Fruit fly (Drosophila melanogaster) whole organism, embryonic: Measurements from ENCODE around the gene CG10165.

Source experiments
- Awh ChIP-seq: fragments of 200-800 bp; sonication (Bioruptor generic); IDR thresholded peaks from 2 replicates; pipeline ENCODE4, ENCODE4 v1.3.6; 2022; ENCODE audit warnings: missing biosample characterization, missing genetic modification characterization
- BtbVII ChIP-seq: fragments of 200-800 bp; sonication (Bioruptor generic); optimal IDR thresholded peaks from 3 replicates; lab custom pipeline; 2017; ENCODE audit warnings: missing biosample characterization, mild to moderate bottlenecking, missing genetic modification characterization
- CG14860 ChIP-seq: fragments of 200-800 bp; sonication (Bioruptor generic); IDR thresholded peaks from 3 replicates; pipeline ENCODE4 v1.3.6; 2022; ENCODE audit warnings: missing biosample characterization, missing genetic modification characterization; ENCODE audit not compliant: partially characterized antibody
- CG32772 ChIP-seq: fragments of 200-800 bp; sonication (Bioruptor generic); IDR thresholded peaks from 2 replicates; pipeline ENCODE4 v1.3.6; 2022; ENCODE audit warnings: missing biosample characterization, missing genetic modification characterization
- CG4360 ChIP-seq: fragments of 200-800 bp; sonication (Bioruptor generic); IDR thresholded peaks from 2 replicates; pipeline ENCODE4 v1.3.6; 2022; ENCODE audit warnings: missing biosample characterization, missing genetic modification characterization
- CG6254 ChIP-seq: fragments of 200-800 bp; sonication (Bioruptor generic); optimal IDR thresholded peaks from 3 replicates; lab custom pipeline; 2017; ENCODE audit warnings: mild to moderate bottlenecking, missing biosample characterization, missing genetic modification reagents, missing genetic modification characterization
- CG7556 ChIP-seq: fragments of 200-800 bp; sonication (Bioruptor generic); optimal IDR thresholded peaks from 2 replicates; lab custom pipeline; 2017; ENCODE audit warnings: missing biosample characterization, mild to moderate bottlenecking, missing genetic modification characterization
- CG8388 ChIP-seq: fragments of 200-800 bp; sonication (Bioruptor generic); optimal IDR thresholded peaks from 2 replicates; lab custom pipeline; 2019; ENCODE audit warnings: missing biosample characterization, mild to moderate bottlenecking, missing genetic modification characterization, moderate library complexity
- CG9609 ChIP-seq: fragments of 200-800 bp; sonication (Bioruptor generic); optimal IDR thresholded peaks from 3 replicates; lab custom pipeline; 2016; ENCODE audit warnings: missing biosample characterization, missing genetic modification characterization
- CG9797 ChIP-seq: fragments of 200-800 bp; sonication (Bioruptor generic); optimal IDR thresholded peaks from 3 replicates; lab custom pipeline; 2018; ENCODE audit warnings: missing biosample characterization, mild to moderate bottlenecking, missing genetic modification characterization
- D ChIP-seq, 2 experiments: fragments of 200-800 bp in 1 of 2; fragments of >200 bp in 1 of 2; sonication (Bioruptor generic) in 1 of 2; optimal IDR thresholded peaks; 2 replicates in 1 of 2; 3 replicates in 1 of 2; lab custom pipeline; 2017; ENCODE audit warnings: mild to moderate bottlenecking in 1 of 2, missing biosample characterization in 1 of 2, missing genetic modification characterization in 1 of 2, missing genetic modification reagents in 1 of 2
- D19A ChIP-seq: fragments of 200-800 bp; optimal IDR thresholded peaks from 3 replicates; lab custom pipeline; 2019; ENCODE audit warnings: missing biosample characterization, mild to moderate bottlenecking, missing genetic modification characterization, moderate library complexity
- Deaf1 ChIP-seq: fragments of 200-800 bp; optimal IDR thresholded peaks from 3 replicates; lab custom pipeline; 2019; ENCODE audit warnings: missing biosample characterization, mild to moderate bottlenecking, missing genetic modification characterization, moderate library complexity
- Dek ChIP-seq: fragments of 200-800 bp; sonication (Bioruptor generic); optimal IDR thresholded peaks from 3 replicates; lab custom pipeline; 2019; ENCODE audit warnings: missing biosample characterization, mild to moderate bottlenecking, missing genetic modification characterization, moderate library complexity
- Dll ChIP-seq: fragments of 200-800 bp; sonication (Bioruptor generic); IDR thresholded peaks from 4 replicates; pipeline ENCODE4 v1.3.6; 2022; ENCODE audit warnings: missing biosample characterization, missing genetic modification characterization; ENCODE audit not compliant: partially characterized antibody
- Fer1 ChIP-seq: fragments of 200-800 bp; sonication (Bioruptor generic); optimal IDR thresholded peaks from 2 replicates; lab custom pipeline; 2017; ENCODE audit warnings: missing biosample characterization, mild to moderate bottlenecking, missing genetic modification characterization
- HLH4C ChIP-seq: fragments of 200-800 bp; sonication (Bioruptor generic); IDR thresholded peaks from 3 replicates; pipeline ENCODE4 v1.3.6; 2022; ENCODE audit warnings: missing biosample characterization, missing genetic modification characterization; ENCODE audit not compliant: partially characterized antibody
- HLHmδ ChIP-seq: fragments of 200-800 bp; sonication (Bioruptor generic); optimal IDR thresholded peaks from 2 replicates; lab custom pipeline; 2018; ENCODE audit warnings: missing biosample characterization, mild to moderate bottlenecking, missing genetic modification characterization, moderate library complexity
- Hr51 ChIP-seq, 2 experiments: fragments of 200-800 bp; sonication (Bioruptor generic); optimal IDR thresholded peaks; 2 replicates in 1 of 2; 3 replicates in 1 of 2; lab custom pipeline; 2016 to 2018; ENCODE audit warnings: missing biosample characterization in 2 of 2, missing genetic modification characterization in 2 of 2, mild to moderate bottlenecking in 1 of 2, moderate library complexity in 1 of 2
- NK7.1 ChIP-seq: fragments of 200-800 bp; sonication (Bioruptor generic); optimal IDR thresholded peaks from 3 replicates; lab custom pipeline; 2016; ENCODE audit warnings: missing biosample characterization, missing genetic modification characterization
- Nf-YA ChIP-seq: fragments of 200-800 bp; sonication (Bioruptor generic); IDR thresholded peaks from 2 replicates; pipeline ENCODE4 v1.3.6; 2022; ENCODE audit warnings: missing biosample characterization, missing genetic modification characterization
- Nf-YB ChIP-seq: fragments of 200-800 bp; sonication (Bioruptor generic); optimal IDR thresholded peaks from 3 replicates; lab custom pipeline; 2019; ENCODE audit warnings: missing biosample characterization, mild to moderate bottlenecking, missing genetic modification characterization, moderate library complexity
- Nf-YC ChIP-seq: fragments of 200-800 bp; optimal IDR thresholded peaks from 3 replicates; lab custom pipeline; 2019; ENCODE audit warnings: missing biosample characterization, mild to moderate bottlenecking, missing genetic modification characterization, moderate library complexity
- Trl ChIP-seq, 3 experiments: fragments of >200 bp in 2 of 3; fragments of 200-800 bp in 1 of 3; sonication (Bioruptor generic) in 1 of 3; optimal IDR thresholded peaks; 2 replicates in 1 of 3; 3 replicates in 2 of 3; lab custom pipeline; 2016 to 2017; ENCODE audit warnings: missing biosample characterization in 1 of 3, missing genetic modification characterization in 1 of 3
- Vsx1 ChIP-seq: fragments of 200-800 bp; sonication (Bioruptor generic); optimal IDR thresholded peaks from 2 replicates; lab custom pipeline; 2017; ENCODE audit warnings: missing biosample characterization, mild to moderate bottlenecking, missing genetic modification characterization, missing genetic modification reagents
- abd-A ChIP-seq: fragments of 200-800 bp; sonication (Bioruptor generic); optimal IDR thresholded peaks from 3 replicates; lab custom pipeline; 2019; ENCODE audit warnings: missing biosample characterization, mild to moderate bottlenecking, missing genetic modification characterization, moderate library complexity
- al ChIP-seq: fragments of 200-800 bp; sonication (Bioruptor generic); IDR thresholded peaks from 2 replicates; pipeline ENCODE4 v1.3.6; 2022; ENCODE audit warnings: missing biosample characterization, missing genetic modification characterization
- br ChIP-seq: fragments of >200 bp; optimal IDR thresholded peaks from 2 replicates; lab custom pipeline; 2017
- bsh ChIP-seq, 2 experiments: fragments of 200-800 bp; sonication (Bioruptor generic); optimal IDR thresholded peaks; 2 replicates each; lab custom pipeline; 2017 to 2018; ENCODE audit warnings: mild to moderate bottlenecking in 2 of 2, missing biosample characterization in 2 of 2, missing genetic modification characterization in 2 of 2, moderate library complexity in 1 of 2
- cg ChIP-seq: fragments of 200-800 bp; sonication (Bioruptor generic); optimal IDR thresholded peaks from 3 replicates; lab custom pipeline; 2019; ENCODE audit warnings: missing biosample characterization, mild to moderate bottlenecking, missing genetic modification characterization, moderate library complexity
- chinmo ChIP-seq: fragments of 200-800 bp; sonication (Bioruptor generic); IDR thresholded peaks from 4 replicates; pipeline ENCODE4 v1.3.6; 2022; ENCODE audit warnings: missing biosample characterization, missing genetic modification characterization; ENCODE audit not compliant: partially characterized antibody
- ewg ChIP-seq: fragments of 200-800 bp; sonication (Bioruptor generic); optimal IDR thresholded peaks from 3 replicates; lab custom pipeline; 2017; ENCODE audit warnings: mild to moderate bottlenecking, missing biosample characterization, missing genetic modification reagents, missing genetic modification characterization
- lilli ChIP-seq: fragments of 200-800 bp; sonication (Bioruptor generic); optimal IDR thresholded peaks from 3 replicates; lab custom pipeline; 2016; ENCODE audit warnings: missing biosample characterization, missing genetic modification characterization
- lmd ChIP-seq: fragments of 200-800 bp; sonication (Bioruptor generic); IDR thresholded peaks from 2 replicates; pipeline ENCODE4 v1.3.6; 2022; ENCODE audit warnings: missing biosample characterization, missing genetic modification characterization
- nerfin-1 ChIP-seq: fragments of 200-800 bp; sonication (Bioruptor generic); optimal IDR thresholded peaks from 3 replicates; lab custom pipeline; 2019; ENCODE audit warnings: missing biosample characterization, mild to moderate bottlenecking, missing genetic modification characterization, moderate library complexity
- nerfin-2 ChIP-seq: fragments of 200-800 bp; sonication (Bioruptor generic); IDR thresholded peaks from 2 replicates; pipeline ENCODE4 v1.3.6; 2022; ENCODE audit warnings: missing biosample characterization, missing genetic modification characterization; ENCODE audit not compliant: partially characterized antibody
- nom ChIP-seq: fragments of 200-800 bp; sonication (Bioruptor generic); optimal IDR thresholded peaks from 2 replicates; lab custom pipeline; 2017; ENCODE audit warnings: missing biosample characterization, missing genetic modification characterization, mild to moderate bottlenecking, moderate library complexity, missing genetic modification reagents
- odd ChIP-seq: fragments of 200-800 bp; sonication (Bioruptor generic); optimal IDR thresholded peaks from 2 replicates; lab custom pipeline; 2017; ENCODE audit warnings: missing biosample characterization, mild to moderate bottlenecking, missing genetic modification characterization
- pros ChIP-seq: fragments of 200-800 bp; sonication (Bioruptor generic); optimal IDR thresholded peaks from 3 replicates; lab custom pipeline; 2019; ENCODE audit warnings: missing biosample characterization, mild to moderate bottlenecking, missing genetic modification characterization, moderate library complexity
- rib ChIP-seq: fragments of 200-800 bp; sonication (Bioruptor generic); IDR thresholded peaks from 2 replicates; pipeline ENCODE4 v1.3.6; 2022; ENCODE audit warnings: missing biosample characterization, missing genetic modification characterization
- scrt ChIP-seq: fragments of 200-800 bp; sonication (Bioruptor generic); optimal IDR thresholded peaks from 2 replicates; lab custom pipeline; 2018; ENCODE audit warnings: missing biosample characterization, mild to moderate bottlenecking, missing genetic modification characterization, moderate library complexity
- stwl ChIP-seq: fragments of 200-800 bp; sonication (Bioruptor generic); optimal IDR thresholded peaks from 3 replicates; lab custom pipeline; 2018; ENCODE audit warnings: missing biosample characterization, mild to moderate bottlenecking, missing genetic modification characterization, moderate library complexity
- tgo ChIP-seq: fragments of 200-800 bp; sonication (Bioruptor generic); IDR thresholded peaks from 3 replicates; pipeline ENCODE4 v1.3.6; 2022; ENCODE audit warnings: missing biosample characterization, missing genetic modification characterization
- tio ChIP-seq: fragments of 200-800 bp; sonication (Bioruptor generic); optimal IDR thresholded peaks from 2 replicates; lab custom pipeline; 2017; ENCODE audit warnings: missing biosample characterization, missing genetic modification characterization, inconsistent platforms

Gene CG10165

dm6 chr2L:19480406-19481334 lies 49.4 kb downstream of the CG10165 start (continued):
- no peak for TF ChIP-seq CG7556 (GFP tag; lab: Kevin White, UChicago)
- peak; percentile 43 for TF ChIP-seq abd-A (tag; lab: Kevin White, UChicago)
- no peak for TF ChIP-seq NK7.1 (GFP tag; lab: Kevin White, UChicago)
- no peak for TF ChIP-seq CG32772
- no peak for TF ChIP-seq CG8388 (GFP tag; lab: Kevin White, UChicago)
- 0 out of 3 replicates have a peak, but pooled peaks have one; percentile 32 for TF ChIP-seq CG14860 (GFP tag; lab: Robert Waterston, UW)
- TF ChIP-seq pros: peak; percentile 26
- TF ChIP-seq Dek (tag; lab: Kevin White, UChicago): no peak
- TF ChIP-seq Nf-YA (GFP tag; lab: Robert Waterston, UW): no peak
- TF ChIP-seq br (lab: Kevin White, UChicago): no peak
- no peak for TF ChIP-seq tgo (GFP tag; lab: Robert Waterston, UW)
- peak; percentile 93 for TF ChIP-seq nerfin-1 (tag; lab: Kevin White, UChicago)
- TF ChIP-seq al (GFP tag; lab: Robert Waterston, UW): no peak
- peak in 1 of 2 experiments; percentile 23 for TF ChIP-seq bsh (GFP tag; optimal IDR thresholded peaks at IDR 0.05; lab: Kevin White, UChicago)
- no peak for TF ChIP-seq BtbVII (GFP tag; lab: Kevin White, UChicago)
- TF ChIP-seq nerfin-2 (GFP tag; lab: Robert Waterston, UW): peak; percentile 43; the same call in 1 of the 2 replicates
- TF ChIP-seq Hr51 (GFP tag; optimal IDR thresholded peaks at IDR 0.05; lab: Kevin White, UChicago): no peak
- TF ChIP-seq lmd: no peak
- TF ChIP-seq D19A (tag; lab: Kevin White, UChicago): peak; percentile 4
- no peak for TF ChIP-seq stwl (tag; lab: Kevin White, UChicago)
- peak; percentile 38; the same call in 1 of the 3 replicates for TF ChIP-seq HLH4C (GFP tag; lab: Robert Waterston, UW)
- TF ChIP-seq Vsx1 (GFP tag; lab: Kevin White, UChicago): no peak
- TF ChIP-seq lilli (GFP tag; lab: Kevin White, UChicago): no peak
- no peak for TF ChIP-seq odd (GFP tag; lab: Kevin White, UChicago)
- 0 out of 4 replicates have a peak, but pooled peaks have one; percentile 15 for TF ChIP-seq Dll (GFP tag; lab: Robert Waterston, UW)
- TF ChIP-seq scrt: peak; percentile 28

dm6 chr2L:19479249-19479984 lies 50.7 kb downstream of the CG10165 start:
- TF ChIP-seq CG9609: no peak
- TF ChIP-seq rib: no peak
- TF ChIP-seq Fer1 (GFP tag; lab: Kevin White, UChicago): no peak
- TF ChIP-seq Nf-YB (GFP tag; lab: Kevin White, UChicago): peak; percentile 81
- peak; percentile 51 for TF ChIP-seq D (optimal IDR thresholded peaks at IDR 0.05; lab: Kevin White, UChicago)
- no peak for TF ChIP-seq D (GFP tag; optimal IDR thresholded peaks at IDR 0.05; lab: Kevin White, UChicago)
- no peak for TF ChIP-seq nom (GFP tag; lab: Kevin White, UChicago)
- 0 out of 4 replicates have a peak, but pooled peaks have one; percentile 23 for TF ChIP-seq chinmo (GFP tag; lab: Robert Waterston, UW)
- TF ChIP-seq cg (GFP tag; lab: Kevin White, UChicago): peak; percentile 66
- TF ChIP-seq Awh (GFP tag; lab: Robert Waterston, UW): no peak
- TF ChIP-seq CG9797: no peak
- peak; percentile 57 for TF ChIP-seq Deaf1 (tag; lab: Kevin White, UChicago)
- TF ChIP-seq abd-A (tag; lab: Kevin White, UChicago): peak; percentile 83
- no peak for TF ChIP-seq CG6254 (GFP tag; lab: Kevin White, UChicago)
- peak; percentile 14 to 51 for TF ChIP-seq Trl (optimal IDR thresholded peaks at IDR 0.05; lab: Kevin White, UChicago)
- no peak for TF ChIP-seq Trl (GFP tag; optimal IDR thresholded peaks at IDR 0.05; lab: Kevin White, UChicago)
- TF ChIP-seq tio (GFP tag; lab: Kevin White, UChicago): no peak
- peak; percentile 65 for TF ChIP-seq CG4360 (GFP tag; lab: Robert Waterston, UW)
- peak; percentile 79 for TF ChIP-seq ewg
- TF ChIP-seq HLHmδ (GFP tag; lab: Kevin White, UChicago): no peak
- TF ChIP-seq Nf-YC (tag; lab: Kevin White, UChicago): peak; percentile 91
